Fruit fly (Drosophila melanogaster) whole organism, embryonic: Measurements from ENCODE around the gene Shc.

Experiments used
- ATbp ChIP-seq: fragments of 200-800 bp; sonication (Bioruptor generic); optimal IDR thresholded peaks from 2 replicates; lab custom pipeline; 2017; ENCODE audit warnings: missing biosample characterization, mild to moderate bottlenecking, missing genetic modification characterization, missing genetic modification reagents
- Adf1 ChIP-seq: fragments of 200-800 bp; sonication (Bioruptor generic); IDR thresholded peaks from 2 replicates; pipeline ENCODE4 v1.3.6; 2022; ENCODE audit warnings: missing biosample characterization, missing genetic modification characterization
- CG10979 ChIP-seq: fragments of 200-800 bp; sonication (Bioruptor generic); optimal IDR thresholded peaks from 2 replicates; lab custom pipeline; 2018; ENCODE audit warnings: missing biosample characterization, mild to moderate bottlenecking, missing genetic modification characterization, moderate library complexity
- CG11695 ChIP-seq: fragments of 200-800 bp; sonication (Bioruptor generic); IDR thresholded peaks from 3 replicates; pipeline ENCODE4 v1.3.6; 2022; ENCODE audit warnings: missing biosample characterization, missing genetic modification characterization
- CG11696 ChIP-seq: fragments of 200-800 bp; sonication (Bioruptor generic); IDR thresholded peaks from 2 replicates; pipeline ENCODE4 v1.3.6; 2022; ENCODE audit warnings: missing biosample characterization, missing genetic modification characterization
- CG12155 ChIP-seq: fragments of 200-800 bp; sonication (Bioruptor generic); optimal IDR thresholded peaks from 3 replicates; lab custom pipeline; 2016; ENCODE audit warnings: missing biosample characterization, missing genetic modification characterization
- CG13424 ChIP-seq: fragments of 200-800 bp; sonication (Bioruptor generic); optimal IDR thresholded peaks from 2 replicates; lab custom pipeline; 2019; ENCODE audit warnings: missing biosample characterization, mild to moderate bottlenecking, missing genetic modification characterization, moderate library complexity
- CG14441 ChIP-seq: fragments of 200-800 bp; sonication (Bioruptor generic); IDR thresholded peaks from 2 replicates; pipeline ENCODE4 v1.3.6; 2022; ENCODE audit warnings: missing biosample characterization, missing genetic modification characterization
- CG18262 ChIP-seq: fragments of 200-800 bp; optimal IDR thresholded peaks from 3 replicates; lab custom pipeline; 2019; ENCODE audit warnings: missing biosample characterization, mild to moderate bottlenecking, missing genetic modification characterization, moderate library complexity
- CG18599 ChIP-seq: fragments of 200-800 bp; sonication (Bioruptor generic); optimal IDR thresholded peaks from 3 replicates; lab custom pipeline; 2017; ENCODE audit warnings: missing biosample characterization, missing genetic modification characterization, mild to moderate bottlenecking, moderate library complexity, missing genetic modification reagents
- CG2120 ChIP-seq: fragments of 200-800 bp; sonication (Bioruptor generic); optimal IDR thresholded peaks from 3 replicates; lab custom pipeline; 2016; ENCODE audit warnings: missing biosample characterization, missing genetic modification characterization
- CG2712 ChIP-seq: fragments of 200-800 bp; optimal IDR thresholded peaks from 3 replicates; lab custom pipeline; 2019; ENCODE audit warnings: missing biosample characterization, mild to moderate bottlenecking, missing genetic modification characterization, moderate library complexity
- CG30403 ChIP-seq: fragments of 200-800 bp; sonication (Bioruptor generic); optimal IDR thresholded peaks from 3 replicates; lab custom pipeline; 2016; ENCODE audit warnings: missing biosample characterization, missing genetic modification characterization
- CG31224 ChIP-seq: fragments of 200-800 bp; sonication (Bioruptor generic); IDR thresholded peaks from 2 replicates; pipeline ENCODE4 v1.3.6; 2022; ENCODE audit warnings: missing biosample characterization, missing genetic modification characterization
- CG32532 ChIP-seq: fragments of 200-800 bp; sonication (Bioruptor generic); IDR thresholded peaks from 2 replicates; pipeline ENCODE4 v1.3.6; 2022; ENCODE audit warnings: missing biosample characterization, missing genetic modification characterization
- CG4328 ChIP-seq: fragments of 200-800 bp; sonication (Bioruptor generic); optimal IDR thresholded peaks from 3 replicates; lab custom pipeline; 2017; ENCODE audit warnings: missing biosample characterization, missing genetic modification reagents, missing genetic modification characterization
- CG7786 ChIP-seq: fragments of 200-800 bp; sonication (Bioruptor generic); optimal IDR thresholded peaks from 2 replicates; lab custom pipeline; 2016; ENCODE audit warnings: missing biosample characterization, missing genetic modification characterization
- CG9437 ChIP-seq: fragments of 200-800 bp; sonication (Bioruptor generic); optimal IDR thresholded peaks from 2 replicates; lab custom pipeline; 2018; ENCODE audit warnings: missing biosample characterization, mild to moderate bottlenecking, missing genetic modification characterization
- Fer3 ChIP-seq: fragments of 200-800 bp; sonication (Bioruptor generic); optimal IDR thresholded peaks from 2 replicates; lab custom pipeline; 2018; ENCODE audit warnings: missing biosample characterization, mild to moderate bottlenecking, missing genetic modification characterization, moderate library complexity
- Hmr ChIP-seq: fragments of 200-800 bp; sonication (Bioruptor generic); optimal IDR thresholded peaks from 3 replicates; lab custom pipeline; 2017; ENCODE audit warnings: mild to moderate bottlenecking, missing biosample characterization, missing genetic modification reagents, missing genetic modification characterization
- Hr51 ChIP-seq, 2 experiments: fragments of 200-800 bp; sonication (Bioruptor generic); optimal IDR thresholded peaks; 2 replicates in 1 of 2; 3 replicates in 1 of 2; lab custom pipeline; 2016 to 2018; ENCODE audit warnings: missing biosample characterization in 2 of 2, missing genetic modification characterization in 2 of 2, mild to moderate bottlenecking in 1 of 2, moderate library complexity in 1 of 2
- Med ChIP-seq: fragments of 200-800 bp; sonication (Bioruptor generic); peaks from one replicate; lab custom pipeline; 2016; ENCODE audit warnings: missing biosample characterization, missing genetic modification characterization, mild to moderate bottlenecking, inconsistent platforms, moderate library complexity
- Oli ChIP-seq: fragments of 200-800 bp; sonication (Bioruptor generic); optimal IDR thresholded peaks from 2 replicates; lab custom pipeline; 2018; ENCODE audit warnings: missing biosample characterization, mild to moderate bottlenecking, missing genetic modification characterization, moderate library complexity
- PHDP ChIP-seq: fragments of 200-800 bp; sonication (Bioruptor generic); optimal IDR thresholded peaks from 3 replicates; lab custom pipeline; 2018; ENCODE audit warnings: missing biosample characterization, mild to moderate bottlenecking, missing genetic modification characterization, moderate library complexity
- Pdp1 ChIP-seq, 2 experiments: fragments of 200-800 bp; sonication (Bioruptor generic); optimal IDR thresholded peaks; 3 replicates each; lab custom pipeline; 2016; ENCODE audit warnings: missing biosample characterization in 2 of 2, missing genetic modification characterization in 2 of 2, mild to moderate bottlenecking in 1 of 2, moderate library complexity in 1 of 2
- Rfx ChIP-seq: fragments of 200-800 bp; sonication (Bioruptor generic); IDR thresholded peaks from 2 replicates; pipeline ENCODE4 v1.3.6; 2022; ENCODE audit warnings: missing biosample characterization, missing genetic modification characterization
- Vsx1 ChIP-seq: fragments of 200-800 bp; sonication (Bioruptor generic); optimal IDR thresholded peaks from 2 replicates; lab custom pipeline; 2017; ENCODE audit warnings: missing biosample characterization, mild to moderate bottlenecking, missing genetic modification characterization, missing genetic modification reagents
- ci ChIP-seq: fragments of 200-800 bp; sonication (Bioruptor generic); IDR thresholded peaks from 3 replicates; pipeline ENCODE4 v1.3.6; 2022; ENCODE audit warnings: missing biosample characterization, missing genetic modification characterization
- crp ChIP-seq, 2 experiments: fragments of 200-800 bp; sonication (Bioruptor generic); optimal IDR thresholded peaks; 2 replicates in 1 of 2; 3 replicates in 1 of 2; lab custom pipeline; 2017; ENCODE audit warnings: missing biosample characterization in 2 of 2, missing genetic modification characterization in 2 of 2, mild to moderate bottlenecking in 1 of 2, moderate library complexity in 1 of 2
- dati ChIP-seq: fragments of 200-800 bp; sonication (Bioruptor generic); IDR thresholded peaks from 2 replicates; pipeline ENCODE4 v1.3.6; 2022; ENCODE audit warnings: missing biosample characterization, missing genetic modification characterization
- dmrt11E ChIP-seq: fragments of 200-800 bp; sonication (Bioruptor generic); optimal IDR thresholded peaks from 3 replicates; lab custom pipeline; 2018; ENCODE audit warnings: missing biosample characterization, mild to moderate bottlenecking, missing genetic modification characterization, moderate library complexity
- dmrt99B ChIP-seq: fragments of 200-800 bp; sonication (Bioruptor generic); optimal IDR thresholded peaks from 2 replicates; lab custom pipeline; 2018; ENCODE audit warnings: missing biosample characterization, mild to moderate bottlenecking, missing genetic modification characterization, moderate library complexity
- gem ChIP-seq: fragments of 200-800 bp; sonication (Bioruptor generic); optimal IDR thresholded peaks from 2 replicates; lab custom pipeline; 2019; ENCODE audit warnings: missing biosample characterization, mild to moderate bottlenecking, missing genetic modification characterization, moderate library complexity
- ind ChIP-seq: fragments of 200-800 bp; sonication (Bioruptor generic); optimal IDR thresholded peaks from 3 replicates; lab custom pipeline; 2016; ENCODE audit warnings: missing biosample characterization, missing genetic modification characterization
- lab ChIP-seq: fragments of 200-800 bp; sonication (Bioruptor generic); optimal IDR thresholded peaks from 3 replicates; lab custom pipeline; 2017; ENCODE audit warnings: missing biosample characterization, missing genetic modification characterization, mild to moderate bottlenecking, moderate library complexity, missing genetic modification reagents
- lmd ChIP-seq: fragments of 200-800 bp; sonication (Bioruptor generic); IDR thresholded peaks from 2 replicates; pipeline ENCODE4 v1.3.6; 2022; ENCODE audit warnings: missing biosample characterization, missing genetic modification characterization
- mam ChIP-seq: fragments of 200-800 bp; sonication (Bioruptor generic); optimal IDR thresholded peaks from 3 replicates; lab custom pipeline; 2016; ENCODE audit warnings: missing biosample characterization, missing genetic modification characterization
- mld ChIP-seq: fragments of 200-800 bp; sonication (Bioruptor generic); IDR thresholded peaks from 3 replicates; pipeline ENCODE4 v1.3.6; 2022; ENCODE audit warnings: missing biosample characterization, missing genetic modification characterization; ENCODE audit not compliant: partially characterized antibody
- pan ChIP-seq, 4 experiments: fragments of >200 bp in 3 of 4; fragments of 200-800 bp in 1 of 4; sonication (Bioruptor generic) in 1 of 4; optimal IDR thresholded peaks in 3 of 4; IDR thresholded peaks in 1 of 4; 2 replicates each; pipeline versions ENCODE4 v1.3.6 to Lab custom; 2017 to 2022; ENCODE audit warnings: missing biosample characterization in 2 of 4, missing genetic modification characterization in 2 of 4, mixed read lengths in 1 of 4
- pho ChIP-seq: fragments of 200-800 bp; sonication (Bioruptor generic); optimal IDR thresholded peaks from 2 replicates; lab custom pipeline; 2016; ENCODE audit warnings: missing biosample characterization, missing genetic modification characterization
- phol ChIP-seq: fragments of 200-800 bp; sonication (Bioruptor generic); optimal IDR thresholded peaks from 3 replicates; lab custom pipeline; 2018; ENCODE audit warnings: missing biosample characterization, mild to moderate bottlenecking, missing genetic modification characterization, moderate library complexity
- schlank ChIP-seq: fragments of 200-800 bp; sonication (Bioruptor generic); optimal IDR thresholded peaks from 2 replicates; lab custom pipeline; 2018; ENCODE audit warnings: missing biosample characterization, mild to moderate bottlenecking, missing genetic modification characterization
- sens ChIP-seq: fragments of 200-800 bp; sonication (Bioruptor generic); peaks from one replicate; lab custom pipeline; 2016; ENCODE audit warnings: missing biosample characterization, missing genetic modification characterization
- stc ChIP-seq: fragments of 200-800 bp; sonication (Bioruptor generic); IDR thresholded peaks from 2 replicates; pipeline ENCODE4 v1.3.6; 2022; ENCODE audit warnings: missing biosample characterization, missing genetic modification characterization
- stwl ChIP-seq: fragments of 200-800 bp; sonication (Bioruptor generic); optimal IDR thresholded peaks from 3 replicates; lab custom pipeline; 2018; ENCODE audit warnings: missing biosample characterization, mild to moderate bottlenecking, missing genetic modification characterization, moderate library complexity
- tap ChIP-seq: fragments of 200-800 bp; optimal IDR thresholded peaks from 3 replicates; lab custom pipeline; 2019; ENCODE audit warnings: missing biosample characterization, mild to moderate bottlenecking, missing genetic modification characterization, moderate library complexity
- vvl ChIP-seq: fragments of 200-800 bp; sonication (Bioruptor generic); IDR thresholded peaks from 2 replicates; pipeline ENCODE4 v1.3.6; 2022; ENCODE audit warnings: missing biosample characterization, missing genetic modification characterization

The Shc gene

DNA sequence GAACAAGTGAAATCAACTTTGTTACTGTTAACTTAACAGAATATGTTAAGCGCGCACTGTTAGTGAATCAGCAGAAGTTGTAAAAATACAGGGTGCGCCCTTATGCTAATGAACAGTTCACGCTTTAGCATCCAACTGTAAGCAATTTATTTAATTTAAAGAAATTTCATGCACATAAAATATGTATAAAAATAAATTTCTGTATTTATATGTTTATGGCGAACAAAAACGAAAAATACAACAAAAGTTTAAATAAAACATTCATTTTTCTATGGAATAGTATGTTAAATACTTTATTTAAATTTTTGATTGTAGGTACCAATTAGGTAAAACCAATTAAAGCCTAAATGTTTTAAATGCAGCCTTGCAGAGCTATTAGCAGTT lies 2.3 kb upstream of the Shc start (continued):
- peak; percentile 57 for TF ChIP-seq Fer3 (tag; lab: Kevin White, UChicago)
- TF ChIP-seq CG2120 (GFP tag; lab: Kevin White, UChicago): peak; percentile 46
- peak; percentile 50; the same call in 1 of the 2 replicates for TF ChIP-seq Rfx (GFP tag; lab: Robert Waterston, UW)
- TF ChIP-seq pan (optimal IDR thresholded peaks at IDR 0.05; lab: Kevin White, UChicago): no peak
- peak in 1 of 2 experiments; percentile 53 for TF ChIP-seq pan (GFP tag; optimal IDR thresholded peaks at IDR 0.05 in 1 of 2, IDR thresholded peaks at IDR 0.05 in 1 of 2)
- TF ChIP-seq vvl: peak; percentile 91
- TF ChIP-seq dmrt11E (tag; lab: Kevin White, UChicago): peak; percentile 27
- TF ChIP-seq crp (GFP tag; optimal IDR thresholded peaks at IDR 0.05; lab: Kevin White, UChicago): peak in 1 of 2 experiments; percentile 8
- TF ChIP-seq CG13424 (tag; lab: Kevin White, UChicago): peak; percentile 65
- peak; percentile 12 for TF ChIP-seq CG12155 (GFP tag; lab: Kevin White, UChicago)
- TF ChIP-seq pho (GFP tag; lab: Kevin White, UChicago): no peak
- TF ChIP-seq ind: peak; percentile 24

DNA sequence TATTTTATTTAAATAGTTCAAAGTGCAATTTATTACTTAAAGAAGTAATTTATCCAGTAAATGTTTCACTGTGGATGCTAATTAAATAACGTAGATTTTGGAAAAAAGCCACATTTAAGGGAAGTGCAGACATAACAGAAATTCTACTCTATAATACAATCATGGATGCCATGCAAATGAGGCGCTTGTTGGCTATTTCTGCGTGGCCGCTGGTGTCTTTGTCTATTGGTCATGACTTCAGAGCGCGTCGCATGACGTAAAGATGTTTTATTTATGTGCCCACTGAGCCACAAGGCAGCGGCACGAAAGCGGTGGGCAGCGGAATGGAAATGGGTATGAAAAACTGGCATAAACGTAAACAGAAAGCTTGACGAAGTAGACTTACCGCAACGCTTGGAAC lies 972 bp upstream of the Shc start:
- TF ChIP-seq sens (GFP tag; lab: Kevin White, UChicago) (peak; percentile 61), stc (peak; percentile 17; the same call in 1 of the 2 replicates), dmrt99B (tag; lab: Kevin White, UChicago) (peak; percentile 26), mam (GFP tag; lab: Kevin White, UChicago) (peak; percentile 13), ci (peak; percentile 50; the same call in 1 of the 3 replicates), ATbp (GFP tag; lab: Kevin White, UChicago) (peak; percentile 29), Med (peak; percentile 69), CG2712 (tag; lab: Kevin White, UChicago) (peak; percentile 22), CG32532 (GFP tag; lab: Robert Waterston, UW) (peak; percentile 16; the same call in 1 of the 2 replicates), mld (GFP tag; lab: Robert Waterston, UW) (no peak), schlank (tag; lab: Kevin White, UChicago) (no peak), CG11696 (GFP tag; lab: Robert Waterston, UW) (peak; percentile 82), CG7786 (GFP tag; lab: Kevin White, UChicago) (no peak), CG9437 (peak; percentile 81), Oli (peak; percentile 21), CG30403 (GFP tag; lab: Kevin White, UChicago) (peak; percentile 29), lab (GFP tag; lab: Kevin White, UChicago) (peak; percentile 40), CG31224 (GFP tag; lab: Robert Waterston, UW) (no peak), PHDP (tag; lab: Kevin White, UChicago) (peak; percentile 10), Hmr (GFP tag; lab: Kevin White, UChicago) (peak; percentile 14), CG18599 (GFP tag; lab: Kevin White, UChicago) (peak; percentile 23), CG13424 (tag; lab: Kevin White, UChicago) (peak; percentile 28), vvl (peak; percentile 76), dati (GFP tag; lab: Robert Waterston, UW) (no peak), CG4328 (GFP tag; lab: Kevin White, UChicago) (peak; percentile 32), lmd (GFP tag; lab: Robert Waterston, UW) (peak; percentile 18; the same call in 1 of the 2 replicates), Pdp1 (GFP tag; optimal IDR thresholded peaks at IDR 0.05; lab: Kevin White, UChicago) (peak in 1 of 2 experiments; percentile 73), CG18262 (tag; lab: Kevin White, UChicago) (no peak), CG10979 (tag; lab: Kevin White, UChicago) (peak; percentile 12), stwl (tag; lab: Kevin White, UChicago) (peak; percentile 37), tap (tag; lab: Kevin White, UChicago) (no peak), Adf1 (no peak), CG11695 (peak; percentile 24; the same call in 1 of the 3 replicates), Vsx1 (GFP tag; lab: Kevin White, UChicago) (peak; percentile 37), phol (peak; percentile 16), CG14441 (GFP tag; lab: Robert Waterston, UW) (peak; percentile 26; the same call in 1 of the 2 replicates), gem (peak; percentile 47), Hr51 (GFP tag; optimal IDR thresholded peaks at IDR 0.05; lab: Kevin White, UChicago) (peak in 1 of 2 experiments; percentile 40)
